Worm (Caenorhabditis elegans) whole organism, mixed stage, embryonic: ENCODE results near the gene vps-2.

ENCODE experiments used
- ceh-83 ChIP-seq: fragments of 200-800 bp; sonication (Bioruptor generic); optimal IDR thresholded peaks from 2 replicates; lab custom pipeline; 2018; ENCODE audit warnings: mild to moderate bottlenecking, missing genetic modification characterization, missing compliant biosample characterization
- elt-3 ChIP-seq: fragments of 150-350 bp; optimal IDR thresholded peaks from 2 replicates; lab custom pipeline; 2014; ENCODE audit warnings: missing biosample characterization, missing genetic modification characterization
- ham-2 ChIP-seq: fragments of 200-800 bp; sonication (Bioruptor generic); optimal IDR thresholded peaks from 2 replicates; lab custom pipeline; 2018; ENCODE audit warnings: mild to moderate bottlenecking, missing genetic modification characterization, missing compliant biosample characterization
- lin-13 ChIP-seq: fragments of 150-350 bp; optimal IDR thresholded peaks from 2 replicates; lab custom pipeline; 2014; ENCODE audit warnings: missing biosample characterization, missing genetic modification characterization
- nhr-12 ChIP-seq: fragments of 150-350 bp; optimal IDR thresholded peaks from 2 replicates; lab custom pipeline; 2014; ENCODE audit warnings: missing biosample characterization, missing genetic modification characterization
- pha-4 ChIP-seq: fragments of 150-350 bp; optimal IDR thresholded peaks from 2 replicates; lab custom pipeline; 2018; ENCODE audit warnings: missing biosample characterization, missing genetic modification reagents, missing genetic modification characterization
- snpc-4 ChIP-seq: fragments of 150-350 bp; optimal IDR thresholded peaks from 2 replicates; lab custom pipeline; 2014; ENCODE audit warnings: missing biosample characterization, missing genetic modification characterization
- unc-39 ChIP-seq: fragments of 150-350 bp; optimal IDR thresholded peaks from 2 replicates; lab custom pipeline; 2014; ENCODE audit warnings: missing biosample characterization, missing genetic modification characterization
- ztf-11 ChIP-seq: fragments of 150-350 bp; optimal IDR thresholded peaks from 2 replicates; lab custom pipeline; 2014; ENCODE audit warnings: missing biosample characterization, missing genetic modification characterization

DNA sequence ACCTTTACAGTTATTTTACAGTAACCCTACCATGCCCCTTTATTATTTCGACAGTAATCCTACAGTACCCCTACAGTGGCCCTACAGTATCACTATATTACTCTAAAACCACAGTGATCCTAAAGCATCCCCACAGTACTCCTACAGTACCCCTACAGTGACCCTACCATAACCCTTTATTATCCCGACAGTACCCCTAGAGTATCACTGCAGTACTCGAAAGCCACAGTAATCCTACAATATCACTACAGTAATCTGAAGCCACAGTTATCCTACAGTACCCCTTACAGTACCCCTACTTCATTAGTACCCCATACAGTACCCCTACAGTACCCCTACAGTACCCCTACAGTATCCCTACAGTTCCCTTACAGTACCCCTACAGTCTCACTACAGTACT, 3.5 kb downstream of the vps-2 start:
- TF ChIP-seq elt-3 (tag; lab: Kevin White, UChicago) (no peak), unc-39 (no peak), ztf-11 (tag; lab: Kevin White, UChicago) (no peak), lin-13 (tag; lab: Kevin White, UChicago) (no peak), nhr-12 (tag; lab: Kevin White, UChicago) (no peak), snpc-4 (tag; lab: Kevin White, UChicago) (no peak), ham-2 (GFP tag; lab: Kevin White, UChicago) (no peak), ceh-83 (no peak), pha-4 (tag; lab: Kevin White, UChicago) (no peak)
